Worm (Caenorhabditis elegans) whole organism, young adult: ENCODE measurements around the gene cht-2.

Experiments used
- bed-1 ChIP-seq: fragments of 200-800 bp; sonication (Bioruptor generic); IDR thresholded peaks from 2 replicates; pipeline ENCODE4 v1.3.6; 2022; ENCODE audit warnings: missing genetic modification reagents, missing genetic modification characterization, missing compliant biosample characterization
- efl-1 ChIP-seq: fragments of 150-350 bp; optimal IDR thresholded peaks from 2 replicates; lab custom pipeline; 2014; ENCODE audit warnings: missing biosample characterization, missing genetic modification reagents, missing genetic modification characterization
- madf-10 ChIP-seq: sonication (generic microtip); optimal IDR thresholded peaks from 2 replicates; lab custom pipeline; 2016; ENCODE audit warnings: mild to moderate bottlenecking, missing genetic modification characterization, missing compliant biosample characterization
- pha-4 ChIP-seq: fragments of 150-350 bp; sonication (generic microtip); optimal IDR thresholded peaks from 2 replicates; lab custom pipeline; 2014; ENCODE audit warnings: missing biosample characterization, missing genetic modification reagents, missing genetic modification characterization
- unc-62 ChIP-seq: fragments of 150-350 bp; optimal IDR thresholded peaks from 2 replicates; lab custom pipeline; 2014; ENCODE audit warnings: missing biosample characterization, missing genetic modification reagents, missing genetic modification characterization
- ztf-26 ChIP-seq: sonication (generic microtip); optimal IDR thresholded peaks from 2 replicates; lab custom pipeline; 2017; ENCODE audit warnings: missing genetic modification characterization, missing compliant biosample characterization
- ztf-6 ChIP-seq: fragments of 200-800 bp; sonication (Bioruptor generic); IDR thresholded peaks from 2 replicates; pipeline ENCODE4 v1.3.6; 2022; ENCODE audit warnings: missing genetic modification reagents, missing genetic modification characterization, missing compliant biosample characterization

- no peak for TF ChIP-seq bed-1
- no peak for TF ChIP-seq pha-4
- TF ChIP-seq ztf-6 (GFP tag; lab: Robert Waterston, UW) = no peak
- TF ChIP-seq madf-10 (tag; lab: Kevin White, UChicago) = no peak
- TF ChIP-seq ztf-26 (tag; lab: Kevin White, UChicago) = no peak
- TF ChIP-seq efl-1 (GFP tag; lab: Kevin White, UChicago) = no peak
- no peak for TF ChIP-seq unc-62 (GFP tag; lab: Kevin White, UChicago)
These were observed 47.8 kb upstream of the cht-2 start for ce11 chrII:8472916-8473315.
